Fruit fly (Drosophila melanogaster) whole organism, prepupa: ENCODE results near the gene Npc2f.
A peak's percentile ranks its signal among the peaks of the same experiment; 100 is the strongest.

ENCODE experiments used
- Blimp-1 ChIP-seq: fragments of 200-800 bp; sonication (Bioruptor generic); optimal IDR thresholded peaks from 3 replicates; lab custom pipeline; 2017; ENCODE audit warnings: missing biosample characterization, missing genetic modification characterization, mild to moderate bottlenecking, moderate library complexity, missing genetic modification reagents
- CG10631 ChIP-seq: fragments of 200-800 bp; sonication (Bioruptor generic); optimal IDR thresholded peaks from 2 replicates; lab custom pipeline; 2016; ENCODE audit warnings: missing biosample characterization, missing genetic modification characterization
- CG10669 ChIP-seq: fragments of 200-800 bp; sonication (Bioruptor generic); optimal IDR thresholded peaks from 3 replicates; lab custom pipeline; 2018; ENCODE audit warnings: missing biosample characterization, mild to moderate bottlenecking, missing genetic modification characterization, moderate library complexity
- CG11294 ChIP-seq: fragments of 200-800 bp; sonication (Bioruptor generic); IDR thresholded peaks from 2 replicates; pipeline ENCODE4 v1.3.6; 2022; ENCODE audit warnings: missing biosample characterization, missing genetic modification characterization
- CG11902 ChIP-seq: fragments of 200-800 bp; sonication (Bioruptor generic); optimal IDR thresholded peaks from 3 replicates; lab custom pipeline; 2016; ENCODE audit warnings: missing biosample characterization, missing genetic modification characterization
- CG15336 ChIP-seq: fragments of 200-800 bp; sonication (Bioruptor generic); IDR thresholded peaks from 2 replicates; pipeline ENCODE4 v1.3.6; 2022; ENCODE audit warnings: missing biosample characterization, missing genetic modification characterization
- CG1621 ChIP-seq: fragments of 200-800 bp; sonication (Bioruptor generic); optimal IDR thresholded peaks from 3 replicates; lab custom pipeline; 2018; ENCODE audit warnings: missing biosample characterization, mild to moderate bottlenecking, missing genetic modification characterization
- CG16779 ChIP-seq: fragments of 200-800 bp; sonication (Bioruptor generic); optimal IDR thresholded peaks from 3 replicates; lab custom pipeline; 2017; ENCODE audit warnings: missing biosample characterization, mild to moderate bottlenecking, missing genetic modification characterization
- CG3032 ChIP-seq: fragments of 200-800 bp; optimal IDR thresholded peaks from 2 replicates; lab custom pipeline; 2019; ENCODE audit warnings: missing biosample characterization, mild to moderate bottlenecking, missing genetic modification characterization, moderate library complexity
- CG31627 ChIP-seq: fragments of 200-800 bp; sonication (Bioruptor generic); optimal IDR thresholded peaks from 3 replicates; lab custom pipeline; 2016; ENCODE audit warnings: missing biosample characterization, missing genetic modification characterization
- CG32006 ChIP-seq: fragments of 200-800 bp; sonication (Bioruptor generic); optimal IDR thresholded peaks from 3 replicates; lab custom pipeline; 2017; ENCODE audit warnings: missing biosample characterization, mild to moderate bottlenecking, missing genetic modification characterization
- CG3919 ChIP-seq: fragments of 200-800 bp; sonication (Bioruptor generic); optimal IDR thresholded peaks from 3 replicates; lab custom pipeline; 2016; ENCODE audit warnings: missing biosample characterization, missing genetic modification characterization
- CG4318 ChIP-seq: fragments of 200-800 bp; sonication (Bioruptor generic); optimal IDR thresholded peaks from 3 replicates; lab custom pipeline; 2017; ENCODE audit warnings: missing biosample characterization, mild to moderate bottlenecking, missing genetic modification characterization
- CG6163 ChIP-seq: fragments of 200-800 bp; sonication (Bioruptor generic); IDR thresholded peaks from 3 replicates; pipeline ENCODE4 v1.3.6; 2022; ENCODE audit warnings: missing biosample characterization, missing genetic modification characterization
- CG6276 ChIP-seq: fragments of 200-800 bp; sonication (Bioruptor generic); optimal IDR thresholded peaks from 2 replicates; lab custom pipeline; 2017; ENCODE audit warnings: missing biosample characterization, mild to moderate bottlenecking, missing genetic modification characterization
- CG6792 ChIP-seq: fragments of 200-800 bp; sonication (Bioruptor generic); optimal IDR thresholded peaks from 3 replicates; lab custom pipeline; 2016; ENCODE audit warnings: missing biosample characterization, missing genetic modification characterization
- CG6808 ChIP-seq: fragments of 200-800 bp; sonication (Bioruptor generic); optimal IDR thresholded peaks from 3 replicates; lab custom pipeline; 2017; ENCODE audit warnings: missing biosample characterization, missing genetic modification characterization, mild to moderate bottlenecking, moderate library complexity, missing genetic modification reagents
- CG8319 ChIP-seq: fragments of 200-800 bp; sonication (Bioruptor generic); optimal IDR thresholded peaks from 3 replicates; lab custom pipeline; 2016; ENCODE audit warnings: missing biosample characterization, missing genetic modification characterization
- CG8632 ChIP-seq: fragments of 200-800 bp; sonication (Bioruptor generic); optimal IDR thresholded peaks from 3 replicates; lab custom pipeline; 2016; ENCODE audit warnings: missing biosample characterization, missing genetic modification characterization
- CG9139 ChIP-seq: fragments of 200-800 bp; sonication (Bioruptor generic); optimal IDR thresholded peaks from 3 replicates; lab custom pipeline; 2017; ENCODE audit warnings: missing biosample characterization, mild to moderate bottlenecking, missing genetic modification characterization
- Eip75B ChIP-seq: fragments of 200-800 bp; sonication (Bioruptor generic); optimal IDR thresholded peaks from 3 replicates; lab custom pipeline; 2016; ENCODE audit warnings: missing biosample characterization, missing genetic modification characterization
- Eip78C ChIP-seq: fragments of 200-800 bp; sonication (Bioruptor generic); peaks from one replicate; lab custom pipeline; 2016; ENCODE audit warnings: missing biosample characterization, missing genetic modification characterization
- Eip93F ChIP-seq: fragments of 200-800 bp; sonication (Bioruptor generic); optimal IDR thresholded peaks from 2 replicates; lab custom pipeline; 2016; ENCODE audit warnings: missing biosample characterization, mild to moderate bottlenecking, missing genetic modification characterization
- Ets21C ChIP-seq: fragments of 200-800 bp; sonication (Bioruptor generic); optimal IDR thresholded peaks from 3 replicates; lab custom pipeline; 2016; ENCODE audit warnings: missing biosample characterization, missing genetic modification characterization
- Ets96B ChIP-seq: fragments of 200-800 bp; optimal IDR thresholded peaks from 2 replicates; lab custom pipeline; 2019; ENCODE audit warnings: missing biosample characterization, mild to moderate bottlenecking, missing genetic modification characterization, moderate library complexity
- Gug ChIP-seq: fragments of 200-800 bp; sonication (Bioruptor generic); IDR thresholded peaks from 2 replicates; pipeline ENCODE4 v1.3.6; 2022; ENCODE audit warnings: missing biosample characterization, missing genetic modification characterization
- Hr38 ChIP-seq: sonication (Bioruptor generic); optimal IDR thresholded peaks from 2 replicates; lab custom pipeline; 2016; ENCODE audit warnings: missing biosample characterization, missing genetic modification characterization
- Hr39 ChIP-seq: fragments of 200-800 bp; sonication (Bioruptor generic); optimal IDR thresholded peaks from 2 replicates; lab custom pipeline; 2016; ENCODE audit warnings: missing biosample characterization, missing genetic modification characterization
- Hr4 ChIP-seq: fragments of 200-800 bp; sonication (Bioruptor generic); optimal IDR thresholded peaks from 3 replicates; lab custom pipeline; 2016; ENCODE audit warnings: missing biosample characterization, missing genetic modification characterization
- Lpt ChIP-seq: fragments of 200-800 bp; sonication (Bioruptor generic); optimal IDR thresholded peaks from 3 replicates; lab custom pipeline; 2016; ENCODE audit warnings: missing biosample characterization, missing genetic modification characterization
- Met ChIP-seq: fragments of 200-800 bp; sonication (Bioruptor generic); optimal IDR thresholded peaks from 3 replicates; lab custom pipeline; 2016; ENCODE audit warnings: missing biosample characterization, missing genetic modification characterization
- OdsH ChIP-seq: fragments of 200-800 bp; sonication (Bioruptor generic); optimal IDR thresholded peaks from 3 replicates; lab custom pipeline; 2016; ENCODE audit warnings: missing biosample characterization, missing genetic modification characterization
- Smox ChIP-seq: fragments of 200-800 bp; sonication (Bioruptor generic); optimal IDR thresholded peaks from 3 replicates; lab custom pipeline; 2016; ENCODE audit warnings: missing biosample characterization, missing genetic modification characterization
- Sox102F ChIP-seq: fragments of 200-800 bp; sonication (Bioruptor generic); optimal IDR thresholded peaks from 2 replicates; lab custom pipeline; 2016; ENCODE audit warnings: missing biosample characterization, mild to moderate bottlenecking, missing genetic modification characterization
- Sox14 ChIP-seq: fragments of 200-800 bp; sonication (Bioruptor generic); optimal IDR thresholded peaks from 3 replicates; lab custom pipeline; 2016; ENCODE audit warnings: missing biosample characterization, missing genetic modification characterization
- Sox15 ChIP-seq: fragments of 200-800 bp; sonication (Bioruptor generic); optimal IDR thresholded peaks from 3 replicates; lab custom pipeline; 2016; ENCODE audit warnings: missing biosample characterization, missing genetic modification characterization
- achi ChIP-seq: fragments of 200-800 bp; sonication (Bioruptor generic); optimal IDR thresholded peaks from 3 replicates; lab custom pipeline; 2016; ENCODE audit warnings: missing biosample characterization, missing genetic modification characterization
- acj6 ChIP-seq: fragments of 200-800 bp; sonication (Bioruptor generic); optimal IDR thresholded peaks from 3 replicates; lab custom pipeline; 2016; ENCODE audit warnings: missing biosample characterization, missing genetic modification characterization
- cyc ChIP-seq: fragments of 200-800 bp; sonication (Bioruptor generic); optimal IDR thresholded peaks from 3 replicates; lab custom pipeline; 2016; ENCODE audit warnings: missing biosample characterization, missing genetic modification characterization
- dsx ChIP-seq: fragments of 200-800 bp; optimal IDR thresholded peaks from 3 replicates; lab custom pipeline; 2019; ENCODE audit warnings: missing biosample characterization, mild to moderate bottlenecking, missing genetic modification characterization, moderate library complexity; ENCODE audit not compliant: poor library complexity, severe bottlenecking
- eg ChIP-seq: fragments of 200-800 bp; sonication (Bioruptor generic); IDR thresholded peaks from 3 replicates; pipeline ENCODE4 v1.3.6; 2022; ENCODE audit warnings: missing biosample characterization, missing genetic modification characterization
- esn ChIP-seq: fragments of 200-800 bp; sonication (Bioruptor generic); optimal IDR thresholded peaks from 2 replicates; lab custom pipeline; 2016; ENCODE audit warnings: missing biosample characterization, mild to moderate bottlenecking, missing genetic modification characterization, moderate library complexity
- fd59A ChIP-seq: fragments of 200-800 bp; sonication (Bioruptor generic); optimal IDR thresholded peaks from 2 replicates; lab custom pipeline; 2017; ENCODE audit warnings: missing biosample characterization, mild to moderate bottlenecking, missing genetic modification characterization, missing genetic modification reagents
- fd85E ChIP-seq: fragments of 200-800 bp; sonication (Bioruptor generic); optimal IDR thresholded peaks from 3 replicates; lab custom pipeline; 2016; ENCODE audit warnings: missing biosample characterization, missing genetic modification characterization
- fkh ChIP-seq: fragments of 200-800 bp; sonication (Bioruptor generic); optimal IDR thresholded peaks from 3 replicates; lab custom pipeline; 2017; ENCODE audit warnings: missing biosample characterization, mild to moderate bottlenecking, missing genetic modification characterization, moderate library complexity
- net ChIP-seq: fragments of 200-800 bp; sonication (Bioruptor generic); optimal IDR thresholded peaks from 3 replicates; lab custom pipeline; 2016; ENCODE audit warnings: missing biosample characterization, missing genetic modification characterization
- pdm3 ChIP-seq: fragments of 200-800 bp; sonication (Bioruptor generic); optimal IDR thresholded peaks from 3 replicates; lab custom pipeline; 2016; ENCODE audit warnings: missing biosample characterization, missing genetic modification characterization
- salr ChIP-seq, 2 experiments: fragments of 200-800 bp; sonication (Bioruptor generic); optimal IDR thresholded peaks; 3 replicates each; lab custom pipeline; 2016 to 2018; ENCODE audit warnings: missing biosample characterization in 2 of 2, missing genetic modification characterization in 2 of 2, mild to moderate bottlenecking in 1 of 2
- spab ChIP-seq: fragments of 200-800 bp; sonication (Bioruptor generic); optimal IDR thresholded peaks from 2 replicates; lab custom pipeline; 2017; ENCODE audit warnings: missing biosample characterization, mild to moderate bottlenecking, missing genetic modification characterization, missing genetic modification reagents
- ss ChIP-seq, 2 experiments: fragments of 200-800 bp; sonication (Bioruptor generic); optimal IDR thresholded peaks; 2 replicates in 1 of 2; 3 replicates in 1 of 2; lab custom pipeline; 2017 to 2018; ENCODE audit warnings: mild to moderate bottlenecking in 2 of 2, missing biosample characterization in 2 of 2, missing genetic modification characterization in 2 of 2, moderate library complexity in 1 of 2
- svp ChIP-seq: fragments of 200-800 bp; sonication (Bioruptor generic); peaks from one replicate; lab custom pipeline; 2016; ENCODE audit warnings: missing biosample characterization, missing genetic modification characterization
- vri ChIP-seq: fragments of 200-800 bp; sonication (Bioruptor generic); optimal IDR thresholded peaks from 3 replicates; lab custom pipeline; 2016; ENCODE audit warnings: missing biosample characterization, mild to moderate bottlenecking, missing genetic modification characterization

Npc2f gene

dm6 chr3R:24108902-24109389 lies 28.7 kb upstream of the Npc2f start, which contains the start of the genes eIF4EHP and CG18428:
Gene eIF4EHP (minus strand): TSS chr3R:24108960.
Gene CG18428 (plus strand): TSS chr3R:24109336.
- peak; percentile 98 for TF ChIP-seq Sox15 (GFP tag; lab: Kevin White, UChicago)
- TF ChIP-seq Ets96B (tag; lab: Kevin White, UChicago) = peak; percentile 100
- peak; percentile 96 for TF ChIP-seq Sox102F (GFP tag; lab: Kevin White, UChicago)
- TF ChIP-seq CG32006 (GFP tag; lab: Kevin White, UChicago) = peak; percentile 100
- no peak for TF ChIP-seq CG15336 (GFP tag; lab: Robert Waterston, UW)
- TF ChIP-seq CG6792 (GFP tag; lab: Kevin White, UChicago) = peak; percentile 98
- peak; percentile 98 for TF ChIP-seq CG16779
- TF ChIP-seq net = peak; percentile 99
- peak; percentile 99 for TF ChIP-seq dsx (GFP tag; lab: Kevin White, UChicago)
- peak; percentile 94 for TF ChIP-seq Smox (GFP tag; lab: Kevin White, UChicago)
- TF ChIP-seq CG31627 (GFP tag; lab: Kevin White, UChicago) = peak; percentile 92
- peak; percentile 95 for TF ChIP-seq cyc (GFP tag; lab: Kevin White, UChicago)
- peak; percentile 98 for TF ChIP-seq Hr4
- TF ChIP-seq CG8632 = peak; percentile 99
- peak; percentile 96 for TF ChIP-seq pdm3 (GFP tag; lab: Kevin White, UChicago)
- peak; percentile 93 for TF ChIP-seq Eip93F (GFP tag; lab: Kevin White, UChicago)
- peak; percentile 6 for TF ChIP-seq Hr38 (GFP tag; lab: Kevin White, UChicago)
- TF ChIP-seq CG4318 = peak; percentile 99
- peak; percentile 97 to 99 for TF ChIP-seq salr (GFP tag; optimal IDR thresholded peaks at IDR 0.05; lab: Kevin White, UChicago)
- peak; percentile 92 for TF ChIP-seq Hr39 (GFP tag; lab: Kevin White, UChicago)
- peak; percentile 98 for TF ChIP-seq esn
- TF ChIP-seq eg (GFP tag; lab: Robert Waterston, UW) = no peak
- peak; percentile 95 for TF ChIP-seq CG8319 (GFP tag; lab: Kevin White, UChicago)
- peak; percentile 96 for TF ChIP-seq Met (GFP tag; lab: Kevin White, UChicago)
- peak; percentile 98 for TF ChIP-seq CG11902
- peak; percentile 99 for TF ChIP-seq CG3919 (GFP tag; lab: Kevin White, UChicago)
- TF ChIP-seq svp = peak; percentile 98
- TF ChIP-seq Sox14 = peak; percentile 94
- TF ChIP-seq Blimp-1 (GFP tag; lab: Kevin White, UChicago) = peak; percentile 98
- peak; percentile 98 for TF ChIP-seq CG6276 (GFP tag; lab: Kevin White, UChicago)
- TF ChIP-seq spab (GFP tag; lab: Kevin White, UChicago) = peak; percentile 99
- TF ChIP-seq CG1621 (tag; lab: Kevin White, UChicago) = peak; percentile 97
- peak; percentile 96 for TF ChIP-seq fd85E (GFP tag; lab: Kevin White, UChicago)
- peak; percentile 99 for TF ChIP-seq OdsH (GFP tag; lab: Kevin White, UChicago)
- TF ChIP-seq CG10669 (GFP tag; lab: Kevin White, UChicago) = peak; percentile 100
- TF ChIP-seq CG6808 (GFP tag; lab: Kevin White, UChicago) = peak; percentile 99
- TF ChIP-seq vri (GFP tag; lab: Kevin White, UChicago) = peak; percentile 90
- TF ChIP-seq CG10631 = peak; percentile 99
- peak; percentile 86 for TF ChIP-seq fkh (GFP tag; lab: Kevin White, UChicago)
- peak; percentile 99 for TF ChIP-seq CG9139
- no peak for TF ChIP-seq CG11294
- TF ChIP-seq ss (GFP tag; optimal IDR thresholded peaks at IDR 0.05; lab: Kevin White, UChicago) = peak; percentile 99 to 100
- TF ChIP-seq CG6163 (GFP tag; lab: Robert Waterston, UW) = no peak; the same call in 2 of the 3 replicates
- peak; percentile 98 for TF ChIP-seq fd59A
- TF ChIP-seq achi (GFP tag; lab: Kevin White, UChicago) = peak; percentile 100
- TF ChIP-seq Eip75B (GFP tag; lab: Kevin White, UChicago) = peak; percentile 94
- peak; percentile 89 for TF ChIP-seq Ets21C
- TF ChIP-seq Gug (GFP tag; lab: Robert Waterston, UW) = no peak
- peak; percentile 100 for TF ChIP-seq CG3032 (tag; lab: Kevin White, UChicago)
- peak; percentile 99 for TF ChIP-seq Lpt (GFP tag; lab: Kevin White, UChicago)
- peak; percentile 99 for TF ChIP-seq acj6 (GFP tag; lab: Kevin White, UChicago)
- peak; percentile 100 for TF ChIP-seq Eip78C
